Worm (Caenorhabditis elegans) whole organism, mixed stage, embryonic: ENCODE measurements around the gene exh-1.

Source experiments
- bed-3 ChIP-seq: fragments of 200-800 bp; sonication (Bioruptor generic); optimal IDR thresholded peaks from 3 replicates; lab custom pipeline; 2018; ENCODE audit warnings: mild to moderate bottlenecking, missing genetic modification characterization, moderate library complexity, missing compliant biosample characterization
- ces-1 ChIP-seq: fragments of 150-350 bp; optimal IDR thresholded peaks from 2 replicates; lab custom pipeline; 2014; ENCODE audit warnings: missing biosample characterization, missing genetic modification reagents, missing genetic modification characterization
- elt-3 ChIP-seq: fragments of 150-350 bp; optimal IDR thresholded peaks from 2 replicates; lab custom pipeline; 2014; ENCODE audit warnings: missing biosample characterization, missing genetic modification characterization
- lin-32 ChIP-seq: fragments of 200-800 bp; sonication (Bioruptor generic); optimal IDR thresholded peaks from 2 replicates; lab custom pipeline; 2018; ENCODE audit warnings: mild to moderate bottlenecking, missing genetic modification characterization, missing compliant biosample characterization
- lsy-2 ChIP-seq: fragments of 150-350 bp; optimal IDR thresholded peaks from 2 replicates; lab custom pipeline; 2014; ENCODE audit warnings: missing biosample characterization, missing genetic modification characterization
- mep-1 ChIP-seq: fragments of 150-350 bp; optimal IDR thresholded peaks from 2 replicates; lab custom pipeline; 2017; ENCODE audit warnings: missing biosample characterization, missing genetic modification reagents, missing genetic modification characterization, inconsistent platforms
- mls-2 ChIP-seq: sonication (generic microtip); optimal IDR thresholded peaks from 2 replicates; lab custom pipeline; 2016; ENCODE audit warnings: mild to moderate bottlenecking, missing genetic modification characterization, moderate library complexity, missing compliant biosample characterization
- nhr-12 ChIP-seq: fragments of 150-350 bp; optimal IDR thresholded peaks from 2 replicates; lab custom pipeline; 2014; ENCODE audit warnings: missing biosample characterization, missing genetic modification characterization
- nhr-237 ChIP-seq: fragments of 150-350 bp; optimal IDR thresholded peaks from 2 replicates; lab custom pipeline; 2014; ENCODE audit warnings: missing biosample characterization, missing genetic modification characterization
- nhr-76 ChIP-seq: sonication (generic microtip); optimal IDR thresholded peaks from 2 replicates; lab custom pipeline; 2017; ENCODE audit warnings: missing biosample characterization, missing genetic modification characterization
- tbx-8 ChIP-seq: fragments of 200-800 bp; sonication (Bioruptor generic); optimal IDR thresholded peaks from 2 replicates; lab custom pipeline; 2018; ENCODE audit warnings: mild to moderate bottlenecking, missing genetic modification characterization, moderate library complexity, missing compliant biosample characterization
- unc-39 ChIP-seq: fragments of 150-350 bp; optimal IDR thresholded peaks from 2 replicates; lab custom pipeline; 2014; ENCODE audit warnings: missing biosample characterization, missing genetic modification characterization
- unc-62 ChIP-seq: fragments of 150-350 bp; optimal IDR thresholded peaks from 2 replicates; lab custom pipeline; 2014; ENCODE audit warnings: missing biosample characterization, missing genetic modification reagents, missing genetic modification characterization
- ztf-11 ChIP-seq: fragments of 150-350 bp; optimal IDR thresholded peaks from 2 replicates; lab custom pipeline; 2014; ENCODE audit warnings: missing biosample characterization, missing genetic modification characterization

DNA sequence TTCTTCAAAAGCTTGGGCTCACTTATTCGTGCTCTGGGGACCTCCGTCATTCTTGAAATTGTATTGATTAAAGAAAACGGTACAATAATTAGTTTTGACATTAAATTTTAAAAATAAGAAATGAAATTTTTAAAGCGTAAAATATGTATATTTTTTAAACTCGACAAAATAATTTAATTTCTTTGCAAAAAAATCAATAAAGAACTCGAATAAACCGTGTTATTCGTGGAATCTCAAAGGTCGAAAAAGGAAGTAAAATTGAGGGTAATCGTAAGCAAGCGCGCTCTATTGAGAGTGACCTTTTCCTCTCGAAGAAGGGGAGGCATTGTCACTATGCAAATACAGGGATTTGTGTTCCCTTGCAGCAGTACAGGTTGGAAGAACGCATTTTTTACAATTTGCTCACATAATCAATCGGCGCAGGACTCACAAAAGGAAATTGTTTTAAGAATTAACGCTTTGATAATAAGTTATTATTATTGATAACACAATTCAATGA is 38.1 kb downstream of the exh-1 start, which contains the start of gene Y73C8B.2:
- no peak for TF ChIP-seq unc-62 (GFP tag; lab: Kevin White, UChicago)
- no peak for TF ChIP-seq lsy-2 (tag; lab: Kevin White, UChicago)
- TF ChIP-seq ztf-11 (tag; lab: Kevin White, UChicago) = no peak
- TF ChIP-seq ces-1 (GFP tag; lab: Kevin White, UChicago) = no peak
- TF ChIP-seq unc-39 (tag; lab: Kevin White, UChicago) = no peak
- no peak for TF ChIP-seq elt-3 (tag; lab: Kevin White, UChicago)
- TF ChIP-seq mls-2 (tag; lab: Kevin White, UChicago) = no peak
- no peak for TF ChIP-seq nhr-237 (tag; lab: Kevin White, UChicago)
- TF ChIP-seq mep-1 (tag; lab: Kevin White, UChicago) = peak; percentile 53
- TF ChIP-seq nhr-12 (tag; lab: Kevin White, UChicago) = no peak
- no peak for TF ChIP-seq bed-3
- TF ChIP-seq lin-32 (GFP tag; lab: Kevin White, UChicago) = no peak
- no peak for TF ChIP-seq tbx-8 (GFP tag; lab: Kevin White, UChicago)
- no peak for TF ChIP-seq nhr-76 (tag; lab: Kevin White, UChicago)
